Worm (Caenorhabditis elegans): Measurements from ENCODE around the gene F32D8.12.

The F32D8.12 gene

DNA sequence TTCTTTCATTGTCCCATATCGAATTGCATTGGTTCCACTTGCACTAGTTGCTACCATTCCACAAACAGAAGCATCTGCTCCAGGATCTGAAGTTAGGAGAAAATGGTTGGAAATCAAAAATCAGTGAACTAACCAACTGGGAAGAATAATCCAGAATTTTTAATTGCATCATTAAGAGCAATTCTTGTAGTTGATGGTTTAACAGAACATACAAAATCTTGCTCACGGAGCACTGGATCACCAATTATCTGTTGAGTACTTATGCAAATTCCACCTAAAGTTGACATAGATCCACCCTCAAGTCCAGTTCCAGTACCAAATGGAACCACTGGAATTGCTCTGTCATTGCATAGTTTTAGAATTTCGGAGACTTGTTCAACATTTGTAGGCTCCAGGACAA lies 1.1 kb downstream of the F32D8.12 start:
- TF ChIP-seq ama-1 (optimal IDR thresholded peaks at IDR 0.05) (no peak), scrt-1 (GFP tag; IDR thresholded peaks at IDR 0.05) (no peak), flt-1 (GFP tag; IDR thresholded peaks at IDR 0.05) (no peak), tbx-37 (GFP tag; conservative IDR thresholded peaks at IDR 0.05) (no peak), ceh-13 (GFP tag; optimal IDR thresholded peaks at IDR 0.05) (no peak), ets-7 (tag; optimal IDR thresholded peaks at IDR 0.05) (no peak), hmbx-1 (tag; optimal IDR thresholded peaks at IDR 0.05) (no peak), ceh-36 (tag; optimal IDR thresholded peaks at IDR 0.05) (no peak), hnd-1 (tag; optimal IDR thresholded peaks at IDR 0.05) (no peak), pes-1 (GFP tag; IDR thresholded peaks at IDR 0.05) (no peak), tra-4 (tag; optimal IDR thresholded peaks at IDR 0.05) (no peak), sea-1 (GFP tag; conservative IDR thresholded peaks at IDR 0.05) (no peak), aly-1 (tag; optimal IDR thresholded peaks at IDR 0.05) (no peak), hmg-4 (GFP tag; optimal IDR thresholded peaks at IDR 0.05) (no peak), F13C5.2 (tag; optimal IDR thresholded peaks at IDR 0.05) (no peak), B0310.2 (tag; optimal IDR thresholded peaks at IDR 0.05) (no peak), tbx-11 (GFP tag; IDR thresholded peaks at IDR 0.05) (no peak)

DNA sequence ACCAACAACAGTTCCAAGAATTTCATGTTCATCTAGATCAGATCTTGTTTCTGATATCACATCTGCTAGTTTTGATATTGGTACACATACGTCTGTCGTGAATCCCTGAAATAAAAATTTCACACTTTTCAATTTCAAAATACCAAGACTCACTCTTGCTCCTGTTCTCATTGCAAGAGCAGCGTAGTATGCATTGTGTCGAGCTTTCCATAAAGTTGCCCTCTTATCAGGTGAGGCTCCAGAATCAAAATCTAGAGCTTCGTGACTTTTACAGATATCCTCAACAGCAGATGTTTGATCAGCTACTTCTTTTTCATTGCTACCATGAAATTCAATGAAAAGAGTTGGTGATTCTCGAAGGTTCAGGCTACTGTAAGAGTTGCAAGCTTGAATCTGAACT lies 1.8 kb downstream of the F32D8.12 start, which contains the start of gene F32D8.11:
Gene F32D8.11 (minus strand): TSS at position 101 of the 400 bp plus-strand sequence.
- TF ChIP-seq F13C5.2 (tag; optimal IDR thresholded peaks at IDR 0.05) (no peak), hnd-1 (tag; optimal IDR thresholded peaks at IDR 0.05) (no peak), scrt-1 (GFP tag; IDR thresholded peaks at IDR 0.05) (no peak), pes-1 (GFP tag; IDR thresholded peaks at IDR 0.05) (no peak), sea-1 (GFP tag; conservative IDR thresholded peaks at IDR 0.05) (no peak), flt-1 (GFP tag; IDR thresholded peaks at IDR 0.05) (no peak), ceh-36 (tag; optimal IDR thresholded peaks at IDR 0.05) (no peak), aly-1 (tag; optimal IDR thresholded peaks at IDR 0.05) (no peak), ama-1 (optimal IDR thresholded peaks at IDR 0.05) (no peak), tbx-37 (GFP tag; conservative IDR thresholded peaks at IDR 0.05) (no peak), tbx-11 (GFP tag; IDR thresholded peaks at IDR 0.05) (no peak), ets-7 (tag; optimal IDR thresholded peaks at IDR 0.05) (no peak)

DNA sequence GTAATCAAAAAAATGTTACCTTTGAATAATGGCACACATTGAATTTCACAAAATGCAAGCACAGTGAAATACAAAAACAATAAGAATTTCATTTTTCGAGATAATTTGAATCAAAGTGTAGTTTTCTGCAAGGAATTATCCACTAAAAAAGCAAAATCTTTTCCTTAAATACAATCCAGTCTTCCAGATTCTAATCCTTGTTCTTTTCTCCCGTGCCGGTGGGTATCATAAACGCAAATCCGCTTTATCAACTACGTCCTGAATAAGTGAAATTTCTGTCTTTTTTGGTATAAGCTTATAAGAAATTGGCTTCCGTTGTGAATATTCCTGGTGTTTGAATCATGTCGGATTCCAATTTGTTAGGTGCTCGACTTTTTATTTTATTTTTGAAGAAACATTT lies 2.7 kb downstream of the F32D8.12 start:
- TF ChIP-seq F13C5.2 (tag; optimal IDR thresholded peaks at IDR 0.05) (no peak), tbx-11 (GFP tag; IDR thresholded peaks at IDR 0.05) (no peak), tra-4 (tag; optimal IDR thresholded peaks at IDR 0.05) (no peak), pes-1 (GFP tag; IDR thresholded peaks at IDR 0.05) (no peak), tbx-37 (GFP tag; conservative IDR thresholded peaks at IDR 0.05) (no peak), ceh-36 (tag; optimal IDR thresholded peaks at IDR 0.05) (no peak)

DNA sequence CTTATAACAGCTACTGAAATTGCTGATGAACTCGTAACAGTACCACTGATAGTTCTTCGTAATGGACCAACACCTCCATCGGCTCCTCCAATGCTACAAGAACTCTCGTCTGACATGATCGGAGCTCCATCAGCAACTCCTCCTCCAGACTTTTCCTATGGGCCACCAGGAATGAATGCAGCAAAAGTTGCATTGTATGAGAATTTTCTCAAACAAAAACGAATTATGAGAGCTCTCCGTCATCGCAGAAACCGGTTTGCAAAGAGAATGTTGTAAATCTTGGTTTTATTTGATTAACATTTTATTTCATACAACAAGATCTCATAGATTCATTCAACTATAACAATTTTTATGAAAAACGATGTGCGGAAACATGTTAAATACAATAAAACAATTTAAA lies 3.3 kb downstream of the F32D8.12 start:
- TF ChIP-seq ceh-36 (tag; optimal IDR thresholded peaks at IDR 0.05) (no peak), pes-1 (GFP tag; IDR thresholded peaks at IDR 0.05) (no peak), hmg-4 (GFP tag; optimal IDR thresholded peaks at IDR 0.05) (no peak), ets-7 (tag; optimal IDR thresholded peaks at IDR 0.05) (no peak), tbx-37 (GFP tag; conservative IDR thresholded peaks at IDR 0.05) (no peak), tra-4 (tag; optimal IDR thresholded peaks at IDR 0.05) (no peak), hmbx-1 (tag; optimal IDR thresholded peaks at IDR 0.05) (no peak), hnd-1 (tag; optimal IDR thresholded peaks at IDR 0.05) (no peak), flt-1 (GFP tag; IDR thresholded peaks at IDR 0.05) (no peak), sea-1 (GFP tag; conservative IDR thresholded peaks at IDR 0.05) (no peak), aly-1 (tag; optimal IDR thresholded peaks at IDR 0.05) (no peak), F13C5.2 (tag; optimal IDR thresholded peaks at IDR 0.05) (no peak), ama-1 (optimal IDR thresholded peaks at IDR 0.05) (no peak), ceh-13 (GFP tag; optimal IDR thresholded peaks at IDR 0.05) (no peak), tbx-11 (GFP tag; IDR thresholded peaks at IDR 0.05) (no peak), B0310.2 (tag; optimal IDR thresholded peaks at IDR 0.05) (no peak)

DNA sequence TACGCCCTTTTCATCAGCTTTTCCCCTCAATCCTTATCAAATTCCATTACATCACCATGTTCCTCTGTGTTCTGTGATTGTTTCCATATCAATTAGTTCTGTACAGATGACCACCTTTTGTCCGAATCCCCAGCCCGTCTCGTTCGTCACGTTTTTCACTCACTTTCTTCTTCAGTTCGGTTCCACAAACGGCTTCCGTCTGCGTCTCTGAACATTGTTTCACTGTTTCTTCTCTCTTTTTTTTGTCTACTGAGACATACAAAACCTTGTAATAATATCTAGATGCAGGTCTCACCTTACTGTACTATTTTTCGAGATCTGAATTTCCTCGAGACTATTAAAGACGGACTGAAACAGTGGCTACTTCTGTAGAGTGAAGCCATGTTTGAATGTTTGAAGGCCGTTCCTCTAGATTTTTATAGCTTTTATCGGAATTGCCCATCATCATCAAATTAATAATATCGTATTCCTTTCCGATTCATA lies 4.4 kb downstream of the F32D8.12 start, which contains the start of gene F32D8.3:
Gene F32D8.3 (plus strand): TSS at position 433 of the 483 bp plus-strand sequence.
- TF ChIP-seq pes-1 (GFP tag; IDR thresholded peaks at IDR 0.05) (no peak), B0310.2 (tag; optimal IDR thresholded peaks at IDR 0.05) (no peak), tbx-37 (GFP tag; conservative IDR thresholded peaks at IDR 0.05) (no peak), hnd-1 (tag; optimal IDR thresholded peaks at IDR 0.05) (no peak), tbx-11 (GFP tag; IDR thresholded peaks at IDR 0.05) (no peak), flt-1 (GFP tag; IDR thresholded peaks at IDR 0.05) (no peak), ets-7 (tag; optimal IDR thresholded peaks at IDR 0.05) (no peak), aly-1 (tag; optimal IDR thresholded peaks at IDR 0.05) (no peak), F13C5.2 (tag; optimal IDR thresholded peaks at IDR 0.05) (no peak), tra-4 (tag; optimal IDR thresholded peaks at IDR 0.05) (no peak), ceh-36 (tag; optimal IDR thresholded peaks at IDR 0.05) (no peak), hmbx-1 (tag; optimal IDR thresholded peaks at IDR 0.05) (no peak), sea-1 (GFP tag; conservative IDR thresholded peaks at IDR 0.05) (no peak), ceh-13 (GFP tag; optimal IDR thresholded peaks at IDR 0.05) (no peak), scrt-1 (GFP tag; IDR thresholded peaks at IDR 0.05) (no peak), hmg-4 (GFP tag; optimal IDR thresholded peaks at IDR 0.05) (no peak), ama-1 (optimal IDR thresholded peaks at IDR 0.05) (no peak)

DNA sequence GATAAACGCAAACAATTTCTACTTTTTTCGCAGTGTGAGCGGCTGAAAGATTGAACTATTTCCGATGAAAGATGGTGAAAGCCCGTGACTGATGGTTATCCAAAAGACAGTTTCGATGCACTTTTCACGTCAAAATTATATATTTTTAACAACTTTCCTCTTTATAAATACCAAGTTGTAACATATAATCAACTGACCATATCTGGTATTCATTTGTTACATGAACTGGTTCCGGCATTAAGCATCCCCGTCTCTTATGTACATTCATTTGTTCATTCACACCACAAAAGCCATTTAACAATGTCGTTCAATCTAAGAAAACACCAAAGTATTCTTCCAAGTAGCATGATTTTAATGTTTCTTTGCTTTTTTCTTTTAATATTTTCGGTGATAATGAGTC lies 7.3 kb downstream of the F32D8.12 start, which contains the start of gene F32D8.2:
Gene F32D8.2 (plus strand): TSS at position 301 of the 400 bp plus-strand sequence.
- no peak for TF ChIP-seq flt-1 (GFP tag; IDR thresholded peaks at IDR 0.05)
- TF ChIP-seq ets-7 (tag; optimal IDR thresholded peaks at IDR 0.05): no peak
- no peak for TF ChIP-seq tbx-11 (GFP tag; IDR thresholded peaks at IDR 0.05)
- no peak for TF ChIP-seq tra-4 (tag; optimal IDR thresholded peaks at IDR 0.05)
- no peak for TF ChIP-seq scrt-1 (GFP tag; IDR thresholded peaks at IDR 0.05)
- TF ChIP-seq ceh-36 (tag; optimal IDR thresholded peaks at IDR 0.05): no peak
- no peak for TF ChIP-seq hnd-1 (tag; optimal IDR thresholded peaks at IDR 0.05)
- TF ChIP-seq F13C5.2 (tag; optimal IDR thresholded peaks at IDR 0.05): no peak
- no peak for TF ChIP-seq ceh-13 (GFP tag; optimal IDR thresholded peaks at IDR 0.05)
- TF ChIP-seq hmg-4 (GFP tag; optimal IDR thresholded peaks at IDR 0.05): no peak

DNA sequence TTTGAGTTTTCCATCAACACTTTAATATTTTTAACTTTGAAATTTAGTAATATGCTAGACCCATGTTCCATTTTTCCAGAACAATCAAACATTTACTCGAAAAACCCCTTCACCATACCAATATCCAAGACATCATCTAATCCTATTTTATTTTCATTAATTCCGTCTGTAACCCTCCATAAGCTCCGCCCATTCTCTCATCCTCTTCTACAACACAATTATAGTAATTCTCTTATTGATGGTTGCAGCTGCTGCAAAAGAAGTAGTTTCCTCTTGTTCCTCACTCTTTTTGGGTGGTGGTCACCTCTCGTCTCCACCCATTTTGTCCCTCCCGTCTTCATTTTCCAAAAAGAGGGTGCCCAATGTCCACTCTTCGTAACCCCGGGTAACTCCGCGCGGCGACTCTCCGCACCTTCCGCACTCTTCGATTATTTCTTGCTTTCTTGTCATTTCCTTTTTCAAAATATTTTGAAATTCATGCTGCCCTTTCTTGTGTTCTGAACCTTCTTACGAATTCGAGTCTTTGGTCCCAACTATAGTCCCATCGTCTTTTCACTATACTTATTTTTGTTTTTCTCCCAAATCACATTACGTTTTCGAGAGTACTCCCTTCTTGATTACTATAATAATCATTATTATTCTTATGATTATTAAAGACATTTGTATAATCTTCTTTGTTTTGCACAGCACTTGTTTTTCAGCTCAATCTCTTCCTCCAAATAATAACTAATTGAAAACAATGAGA lies 10.5 kb downstream of the F32D8.12 start, which contains the start of gene F32D8.1:
Gene F32D8.1 (plus strand): TSS at position 695 of the 745 bp plus-strand sequence.
- TF ChIP-seq pes-1 (GFP tag; IDR thresholded peaks at IDR 0.05): no peak
